Worm (Caenorhabditis elegans) whole organism, early embryonic: Measurements from ENCODE around the gene Y70C5C.1.
"Not testable (repeated sequence)": the region's sequence is repeated elsewhere in the genome, so short reads cannot be mapped to it uniquely, and the experiment has no call there.

Experiments used
- B0310.2 ChIP-seq: sonication (generic microtip); optimal IDR thresholded peaks from 2 replicates; lab custom pipeline; 2016; ENCODE audit warnings: mild to moderate bottlenecking, missing genetic modification characterization, missing compliant biosample characterization
- F13C5.2 ChIP-seq: sonication (generic microtip); optimal IDR thresholded peaks from 2 replicates; lab custom pipeline; 2017; ENCODE audit warnings: mild to moderate bottlenecking, missing genetic modification characterization, inconsistent platforms, missing compliant biosample characterization
- aly-1 ChIP-seq: sonication (generic microtip); optimal IDR thresholded peaks from 2 replicates; lab custom pipeline; 2016; ENCODE audit warnings: missing genetic modification characterization, missing compliant biosample characterization
- ama-1 ChIP-seq: fragments of 150-350 bp; optimal IDR thresholded peaks from 2 replicates; lab custom pipeline; 2014
- ceh-13 ChIP-seq: fragments of 200-800 bp; sonication (Bioruptor generic); optimal IDR thresholded peaks from 2 replicates; lab custom pipeline; 2018; ENCODE audit warnings: mild to moderate bottlenecking, missing genetic modification characterization, missing compliant biosample characterization
- ceh-36 ChIP-seq: sonication (generic microtip); optimal IDR thresholded peaks from 2 replicates; lab custom pipeline; 2016; ENCODE audit warnings: missing genetic modification characterization, inconsistent platforms, missing compliant biosample characterization
- ets-7 ChIP-seq: sonication (generic microtip); optimal IDR thresholded peaks from 2 replicates; lab custom pipeline; 2016; ENCODE audit warnings: missing genotype, missing genetic modification characterization, missing compliant biosample characterization
- flt-1 ChIP-seq: fragments of 200-800 bp; sonication (Bioruptor generic); IDR thresholded peaks from 2 replicates; pipeline ENCODE4 v1.3.6; 2022; ENCODE audit warnings: missing genetic modification characterization, missing compliant biosample characterization
- hmbx-1 ChIP-seq: sonication (generic microtip); optimal IDR thresholded peaks from 2 replicates; lab custom pipeline; 2016; ENCODE audit warnings: mild to moderate bottlenecking, missing genetic modification characterization, missing compliant biosample characterization
- hmg-4 ChIP-seq: fragments of 200-800 bp; sonication (Bioruptor generic); optimal IDR thresholded peaks from 2 replicates; lab custom pipeline; 2018; ENCODE audit warnings: mild to moderate bottlenecking, missing genetic modification characterization, missing compliant biosample characterization
- hnd-1 ChIP-seq: sonication (generic microtip); optimal IDR thresholded peaks from 2 replicates; lab custom pipeline; 2016; ENCODE audit warnings: missing genetic modification characterization, missing compliant biosample characterization
- pes-1 ChIP-seq: fragments of 200-800 bp; sonication (Bioruptor generic); IDR thresholded peaks from 2 replicates; pipeline ENCODE4 v1.3.6; 2022; ENCODE audit warnings: missing genetic modification reagents, missing genetic modification characterization, missing compliant biosample characterization
- scrt-1 ChIP-seq: fragments of 200-800 bp; sonication (Bioruptor generic); IDR thresholded peaks from 2 replicates; pipeline ENCODE4 v1.3.6; 2022; ENCODE audit warnings: missing genetic modification characterization, missing compliant biosample characterization
- sea-1 ChIP-seq: fragments of 200-800 bp; sonication (Bioruptor generic); conservative IDR thresholded peaks from 2 replicates; pipeline ENCODE4 v1.3.6; 2022; ENCODE audit warnings: missing genetic modification characterization, missing compliant biosample characterization
- tbx-11 ChIP-seq: fragments of 200-800 bp; sonication (Bioruptor generic); IDR thresholded peaks from 2 replicates; pipeline ENCODE4 v1.3.6; 2022; ENCODE audit warnings: missing genetic modification characterization, missing compliant biosample characterization
- tbx-37 ChIP-seq: fragments of 200-800 bp; sonication (Bioruptor generic); conservative IDR thresholded peaks from 2 replicates; pipeline ENCODE4 v1.3.6; 2022; ENCODE audit warnings: missing genetic modification reagents, missing genetic modification characterization, missing compliant biosample characterization
- tra-4 ChIP-seq: sonication (generic microtip); optimal IDR thresholded peaks from 2 replicates; lab custom pipeline; 2017; ENCODE audit warnings: missing genetic modification characterization, missing compliant biosample characterization

Y70C5C.1 gene

ce11 chrV:16699752-16700259, at the start of gene Y70C5C.1:
TSS of gene Y70C5C.1 (plus strand) at chrV:16700209.
- TF ChIP-seq hnd-1 (tag; lab: Kevin White, UChicago) (peak; percentile 63), tbx-11 (GFP tag; lab: Robert Waterston, UW) (peak; percentile 68), B0310.2 (tag; lab: Kevin White, UChicago) (no peak), aly-1 (tag; lab: Kevin White, UChicago) (no peak), ceh-36 (peak; percentile 51), hmbx-1 (peak; percentile 71)

ce11 chrV:16654242-16654641, 45.8 kb upstream of the Y70C5C.1 start, which contains the start of gene W06G6.15:
TSS of gene W06G6.15 (plus strand) at chrV:16654542.
- not testable (repeated sequence) for TF ChIP-seq scrt-1 (GFP tag; lab: Robert Waterston, UW); F13C5.2 (tag; lab: Kevin White, UChicago); B0310.2 (tag; lab: Kevin White, UChicago)

ce11 chrV:16660816-16661215, 39.2 kb upstream of the Y70C5C.1 start, which contains the start of gene Y70C5B.2:
TSS of gene Y70C5B.2 (minus strand) at chrV:16660916.
- TF ChIP-seq hmg-4 (GFP tag; lab: Kevin White, UChicago); tbx-37; tbx-11 (GFP tag; lab: Robert Waterston, UW): not testable (repeated sequence)

- TF ChIP-seq sea-1 (no peak), pes-1 (no peak), hnd-1 (tag; lab: Kevin White, UChicago) (no peak), scrt-1 (GFP tag; lab: Robert Waterston, UW) (no peak), hmg-4 (GFP tag; lab: Kevin White, UChicago) (no peak), tra-4 (no peak), flt-1 (GFP tag; lab: Robert Waterston, UW) (no peak), B0310.2 (tag; lab: Kevin White, UChicago) (no peak)
Observed at ce11 chrV:16666647-16667046, 33.4 kb upstream of the Y70C5C.1 start, which contains the start of gene F14F8.14. TSS of gene F14F8.14 (minus strand) at chrV:16666747.

DNA sequence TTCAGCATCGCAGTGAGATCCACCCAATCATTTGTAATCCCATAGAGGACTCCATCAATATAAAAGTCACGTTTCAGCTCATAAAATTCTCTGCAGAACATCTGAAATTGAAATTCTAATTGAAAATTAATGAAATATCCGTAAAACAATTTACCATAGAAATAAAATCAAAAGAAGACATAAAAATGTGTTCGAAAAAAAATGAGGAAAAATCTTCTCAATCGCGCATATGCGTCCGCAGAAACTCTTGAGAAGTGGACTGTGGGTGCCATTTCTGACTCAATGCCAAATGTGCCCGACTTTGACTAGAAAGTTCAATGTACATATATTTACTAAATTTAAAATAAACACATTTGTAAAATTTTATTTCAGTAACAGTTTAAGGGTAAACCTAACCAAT, 31.5 kb upstream of the Y70C5C.1 start, which contains the start of gene F14F8.9:
TSS of gene F14F8.9 (minus strand) at position 101 of the 400 bp plus-strand sequence.
- TF ChIP-seq F13C5.2 (tag; lab: Kevin White, UChicago) (no peak), hmbx-1 (no peak), pes-1 (no peak), tra-4 (no peak), sea-1 (no peak), aly-1 (tag; lab: Kevin White, UChicago) (no peak), ets-7 (no peak), scrt-1 (GFP tag; lab: Robert Waterston, UW) (no peak), flt-1 (GFP tag; lab: Robert Waterston, UW) (no peak), ceh-13 (GFP tag; lab: Kevin White, UChicago) (no peak), ama-1 (lab: Kevin White, UChicago) (no peak), ceh-36 (no peak), B0310.2 (tag; lab: Kevin White, UChicago) (no peak), hmg-4 (GFP tag; lab: Kevin White, UChicago) (no peak)

- TF ChIP-seq sea-1: no peak
- TF ChIP-seq F13C5.2 (tag; lab: Kevin White, UChicago): no peak
- no peak for TF ChIP-seq tbx-37
- TF ChIP-seq flt-1 (GFP tag; lab: Robert Waterston, UW): no peak
- no peak for TF ChIP-seq tbx-11 (GFP tag; lab: Robert Waterston, UW)
- TF ChIP-seq scrt-1 (GFP tag; lab: Robert Waterston, UW): no peak
- TF ChIP-seq ama-1 (lab: Kevin White, UChicago): no peak
- TF ChIP-seq hmg-4 (GFP tag; lab: Kevin White, UChicago): no peak
- no peak for TF ChIP-seq ceh-13 (GFP tag; lab: Kevin White, UChicago)
- TF ChIP-seq tra-4: no peak
- no peak for TF ChIP-seq hmbx-1
- no peak for TF ChIP-seq aly-1 (tag; lab: Kevin White, UChicago)
- no peak for TF ChIP-seq B0310.2 (tag; lab: Kevin White, UChicago)
- TF ChIP-seq ceh-36: no peak
- no peak for TF ChIP-seq pes-1
- no peak for TF ChIP-seq hnd-1 (tag; lab: Kevin White, UChicago)
Observed at ce11 chrV:16671190-16671589, 28.8 kb upstream of the Y70C5C.1 start, which contains the start of gene str-61. TSS of gene str-61 (minus strand) at chrV:16671290.

DNA sequence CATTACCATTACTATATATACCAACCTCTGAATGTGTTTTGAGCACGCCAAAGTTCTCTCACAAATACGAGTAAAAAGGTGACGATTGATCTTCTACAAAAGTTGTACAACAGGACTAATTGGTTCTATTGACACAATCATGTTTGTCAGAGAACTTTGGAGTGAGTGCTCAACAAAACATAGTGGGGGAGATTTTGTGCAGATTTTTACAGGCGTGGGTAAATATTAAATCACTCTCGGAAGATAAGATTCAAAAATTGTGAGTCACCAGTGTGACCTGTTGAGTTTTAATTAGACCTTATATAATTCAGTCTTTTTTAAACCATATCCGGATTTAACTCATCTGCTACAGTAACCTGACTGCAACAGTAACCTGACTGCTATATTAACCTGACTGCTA, 27.8 kb upstream of the Y70C5C.1 start, which contains the start of gene F14F8.8:
TSS of gene F14F8.8 (minus strand) at position 101 of the 400 bp plus-strand sequence.
- no peak for TF ChIP-seq tbx-37
- TF ChIP-seq B0310.2 (tag; lab: Kevin White, UChicago): no peak
- TF ChIP-seq hmg-4 (GFP tag; lab: Kevin White, UChicago): no peak
- TF ChIP-seq ceh-13 (GFP tag; lab: Kevin White, UChicago): no peak
- no peak for TF ChIP-seq ets-7
- no peak for TF ChIP-seq ceh-36
- TF ChIP-seq F13C5.2 (tag; lab: Kevin White, UChicago): no peak
- TF ChIP-seq tbx-11 (GFP tag; lab: Robert Waterston, UW): no peak
- TF ChIP-seq tra-4: no peak
- TF ChIP-seq ama-1 (lab: Kevin White, UChicago): no peak
- no peak for TF ChIP-seq flt-1 (GFP tag; lab: Robert Waterston, UW)
- TF ChIP-seq scrt-1 (GFP tag; lab: Robert Waterston, UW): no peak

DNA sequence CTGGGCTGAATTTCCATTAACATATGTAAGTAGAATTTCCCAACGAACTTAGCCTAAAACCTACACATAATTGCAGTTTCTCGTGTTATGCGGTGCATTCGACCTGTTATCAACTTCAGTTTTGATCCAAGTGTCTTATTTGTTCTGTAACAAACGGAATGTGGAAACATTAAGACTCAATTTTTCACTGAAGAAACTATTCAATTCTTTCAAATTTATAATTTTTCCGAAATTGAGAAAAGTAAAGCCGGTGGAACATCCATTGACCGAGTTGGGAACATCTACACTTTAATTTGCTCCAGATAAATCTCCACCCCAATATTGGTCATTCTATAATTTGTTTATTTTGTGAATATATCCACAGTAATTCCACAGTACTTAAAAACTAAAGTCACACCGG, 25.6 kb upstream of the Y70C5C.1 start:
- TF ChIP-seq scrt-1 (GFP tag; lab: Robert Waterston, UW) (no peak), tbx-11 (GFP tag; lab: Robert Waterston, UW) (no peak), hnd-1 (tag; lab: Kevin White, UChicago) (no peak), F13C5.2 (tag; lab: Kevin White, UChicago) (no peak), sea-1 (no peak), hmg-4 (GFP tag; lab: Kevin White, UChicago) (no peak), B0310.2 (tag; lab: Kevin White, UChicago) (no peak), ama-1 (lab: Kevin White, UChicago) (no peak)
